Worm (Caenorhabditis elegans) whole organism, L1 larva: ENCODE data around the gene R07A4.2.

ENCODE experiments used
- C04F5.9 ChIP-seq: sonication (generic microtip); optimal IDR thresholded peaks from 2 replicates; lab custom pipeline; 2016; ENCODE audit warnings: missing genetic modification characterization, missing compliant biosample characterization
- C16A3.4 ChIP-seq: fragments of 150-350 bp; optimal IDR thresholded peaks from 2 replicates; lab custom pipeline; 2014; ENCODE audit warnings: missing biosample characterization, missing genetic modification characterization
- aly-2 ChIP-seq: fragments of 150-350 bp; optimal IDR thresholded peaks from 2 replicates; lab custom pipeline; 2014; ENCODE audit warnings: missing biosample characterization, missing genetic modification characterization
- ama-1 ChIP-seq: fragments of 150-350 bp; optimal IDR thresholded peaks from 2 replicates; lab custom pipeline; 2014
- blmp-1 ChIP-seq: fragments of 150-350 bp; optimal IDR thresholded peaks from 2 replicates; lab custom pipeline; 2014; ENCODE audit warnings: missing biosample characterization, missing genetic modification characterization
- ceh-63 ChIP-seq: fragments of 200-800 bp; sonication (Bioruptor generic); optimal IDR thresholded peaks from 2 replicates; lab custom pipeline; 2018; ENCODE audit warnings: mild to moderate bottlenecking, missing genetic modification characterization, missing compliant biosample characterization
- ceh-8 ChIP-seq: fragments of 200-800 bp; sonication (Bioruptor generic); optimal IDR thresholded peaks from 2 replicates; lab custom pipeline; 2018; ENCODE audit warnings: mild to moderate bottlenecking, missing genetic modification characterization, moderate library complexity, missing compliant biosample characterization
- ceh-88 ChIP-seq: fragments of 200-800 bp; sonication (Bioruptor generic); IDR thresholded peaks from 2 replicates; pipeline ENCODE4 v1.3.6; 2022; ENCODE audit warnings: missing genetic modification characterization, missing compliant biosample characterization
- ceh-90 ChIP-seq: sonication (generic microtip); optimal IDR thresholded peaks from 2 replicates; lab custom pipeline; 2016; ENCODE audit warnings: missing genetic modification characterization, missing compliant biosample characterization
- ces-1 ChIP-seq: fragments of 150-350 bp; optimal IDR thresholded peaks from 2 replicates; lab custom pipeline; 2014; ENCODE audit warnings: missing biosample characterization, missing genetic modification reagents, missing genetic modification characterization
- dpl-1 ChIP-seq, 3 experiments: fragments of 150-350 bp in 2 of 3; sonication (generic microtip) in 1 of 3; optimal IDR thresholded peaks; 2 replicates each; lab custom pipeline; 2014 to 2017; ENCODE audit warnings: missing biosample characterization in 3 of 3, missing genetic modification characterization in 3 of 3, missing genetic modification reagents in 3 of 3
- egl-13 ChIP-seq: sonication (generic microtip); optimal IDR thresholded peaks from 2 replicates; lab custom pipeline; 2016; ENCODE audit warnings: missing genotype, missing genetic modification reagents, missing genetic modification characterization, missing compliant biosample characterization
- egl-27 ChIP-seq, 2 experiments: fragments of 150-350 bp in 1 of 2; sonication (generic microtip); optimal IDR thresholded peaks; 3 replicates each; lab custom pipeline; 2017 to 2018; ENCODE audit warnings: missing biosample characterization in 2 of 2, missing genetic modification characterization in 2 of 2, missing genetic modification reagents in 2 of 2
- elt-3 ChIP-seq, 6 experiments: fragments of 150-350 bp in 1 of 6; sonication (generic microtip); optimal IDR thresholded peaks; 2 replicates each; lab custom pipeline; 2017 to 2018; ENCODE audit warnings: missing biosample characterization in 6 of 6, missing genetic modification characterization in 6 of 6, inconsistent platforms in 1 of 6
- fkh-10 ChIP-seq: sonication (generic microtip); optimal IDR thresholded peaks from 2 replicates; lab custom pipeline; 2017; ENCODE audit warnings: missing biosample characterization, missing genetic modification reagents, missing genetic modification characterization
- fkh-4 ChIP-seq: sonication (generic microtip); optimal IDR thresholded peaks from 2 replicates; lab custom pipeline; 2016; ENCODE audit warnings: missing compliant biosample characterization, missing genetic modification characterization, borderline replicate concordance
- fkh-8 ChIP-seq: sonication (generic microtip); optimal IDR thresholded peaks from 2 replicates; lab custom pipeline; 2016; ENCODE audit warnings: mild to moderate bottlenecking, missing genetic modification characterization, missing compliant biosample characterization
- fos-1 ChIP-seq: fragments of 150-350 bp; optimal IDR thresholded peaks from 2 replicates; lab custom pipeline; 2014; ENCODE audit warnings: missing biosample characterization, missing genetic modification characterization
- hlh-17 ChIP-seq: fragments of 200-800 bp; sonication (Bioruptor generic); optimal IDR thresholded peaks from 2 replicates; lab custom pipeline; 2018; ENCODE audit warnings: missing genetic modification characterization, mild to moderate bottlenecking, missing compliant biosample characterization, moderate library complexity, borderline replicate concordance
- hlh-4 ChIP-seq: sonication (generic microtip); optimal IDR thresholded peaks from 2 replicates; lab custom pipeline; 2016; ENCODE audit warnings: mild to moderate bottlenecking, missing genetic modification characterization, missing compliant biosample characterization
- hpl-2 ChIP-seq: fragments of 150-350 bp; optimal IDR thresholded peaks from 2 replicates; lab custom pipeline; 2014; ENCODE audit warnings: missing biosample characterization, missing genetic modification reagents, missing genetic modification characterization
- isw-1 ChIP-seq: fragments of 200-800 bp; sonication (Bioruptor generic); IDR thresholded peaks from 2 replicates; pipeline ENCODE4 v1.3.6; 2022; ENCODE audit warnings: missing genetic modification characterization, missing compliant biosample characterization
- lin-13 ChIP-seq: fragments of 150-350 bp; optimal IDR thresholded peaks from 2 replicates; lab custom pipeline; 2014; ENCODE audit warnings: missing biosample characterization, missing genetic modification reagents, missing genetic modification characterization
- lin-14 ChIP-seq: fragments of 200-800 bp; sonication (Bioruptor generic); optimal IDR thresholded peaks from 2 replicates; lab custom pipeline; 2018; ENCODE audit warnings: mild to moderate bottlenecking, missing genetic modification characterization, moderate library complexity, missing compliant biosample characterization
- lin-39 ChIP-seq: fragments of 150-350 bp; optimal IDR thresholded peaks from 2 replicates; lab custom pipeline; 2014; ENCODE audit warnings: missing biosample characterization, missing genetic modification reagents, missing genetic modification characterization
- lir-3 ChIP-seq: sonication (generic microtip); optimal IDR thresholded peaks from 2 replicates; lab custom pipeline; 2016; ENCODE audit warnings: mild to moderate bottlenecking, missing genetic modification characterization, moderate library complexity, missing compliant biosample characterization; ENCODE audit not compliant: poor library complexity
- lsy-2 ChIP-seq, 2 experiments: fragments of 150-350 bp; optimal IDR thresholded peaks; 2 replicates each; lab custom pipeline; 2014; ENCODE audit warnings: missing biosample characterization in 2 of 2, missing genetic modification characterization in 2 of 2
- mdl-1 ChIP-seq, 2 experiments: fragments of 150-350 bp; optimal IDR thresholded peaks; 2 replicates each; lab custom pipeline; 2014 to 2017; ENCODE audit warnings: missing biosample characterization in 2 of 2, missing genetic modification characterization in 2 of 2, inconsistent platforms in 1 of 2
- nhr-237 ChIP-seq: fragments of 150-350 bp; optimal IDR thresholded peaks from 2 replicates; lab custom pipeline; 2014; ENCODE audit warnings: missing biosample characterization, missing genetic modification characterization
- nhr-28 ChIP-seq: fragments of 150-350 bp; optimal IDR thresholded peaks from 2 replicates; lab custom pipeline; 2014; ENCODE audit warnings: missing biosample characterization, missing genetic modification characterization
- nhr-47 ChIP-seq: sonication (generic microtip); optimal IDR thresholded peaks from 2 replicates; lab custom pipeline; 2016; ENCODE audit warnings: mild to moderate bottlenecking, missing genetic modification characterization, moderate library complexity, missing compliant biosample characterization
- nhr-76 ChIP-seq: sonication (generic microtip); optimal IDR thresholded peaks from 2 replicates; lab custom pipeline; 2017; ENCODE audit warnings: missing biosample characterization, missing genetic modification characterization
- nhr-77 ChIP-seq: fragments of 150-350 bp; optimal IDR thresholded peaks from 2 replicates; lab custom pipeline; 2014; ENCODE audit warnings: missing biosample characterization, missing genetic modification characterization
- nhr-84 ChIP-seq: sonication (generic microtip); optimal IDR thresholded peaks from 2 replicates; lab custom pipeline; 2017; ENCODE audit warnings: missing biosample characterization, missing genetic modification characterization
- nhr-85 ChIP-seq: sonication (generic microtip); peaks from one replicate; lab custom pipeline; 2016; ENCODE audit warnings: missing genetic modification characterization, inconsistent platforms, missing compliant biosample characterization
- pax-3 ChIP-seq: fragments of 200-800 bp; sonication (Bioruptor generic); optimal IDR thresholded peaks from 2 replicates; lab custom pipeline; 2018; ENCODE audit warnings: mild to moderate bottlenecking, missing genetic modification characterization, moderate library complexity, missing compliant biosample characterization
- pqm-1 ChIP-seq: sonication (generic microtip); optimal IDR thresholded peaks from 3 replicates; lab custom pipeline; 2017; ENCODE audit warnings: missing biosample characterization, missing genetic modification characterization
- skn-1 ChIP-seq: fragments of 150-350 bp; optimal IDR thresholded peaks from 2 replicates; lab custom pipeline; 2014; ENCODE audit warnings: missing biosample characterization, missing genetic modification characterization
- snu-23 ChIP-seq: sonication (generic microtip); optimal IDR thresholded peaks from 2 replicates; lab custom pipeline; 2016; ENCODE audit warnings: missing genetic modification characterization, missing compliant biosample characterization
- sox-4 ChIP-seq: sonication (generic microtip); optimal IDR thresholded peaks from 2 replicates; lab custom pipeline; 2016; ENCODE audit warnings: missing genetic modification characterization, missing compliant biosample characterization
- sptf-1 ChIP-seq: fragments of 150-350 bp; optimal IDR thresholded peaks from 2 replicates; lab custom pipeline; 2014; ENCODE audit warnings: missing biosample characterization, missing genetic modification characterization
- sup-37 ChIP-seq: fragments of 200-800 bp; sonication (Bioruptor generic); optimal IDR thresholded peaks from 2 replicates; lab custom pipeline; 2018; ENCODE audit warnings: mild to moderate bottlenecking, missing genetic modification characterization, missing compliant biosample characterization
- tbx-2 ChIP-seq: sonication (generic microtip); optimal IDR thresholded peaks from 2 replicates; lab custom pipeline; 2016; ENCODE audit warnings: missing genetic modification characterization, missing compliant biosample characterization
- tlp-1 ChIP-seq: fragments of 150-350 bp; optimal IDR thresholded peaks from 2 replicates; lab custom pipeline; 2014; ENCODE audit warnings: missing biosample characterization, missing genetic modification characterization
- unc-62 ChIP-seq: fragments of 150-350 bp; optimal IDR thresholded peaks from 2 replicates; lab custom pipeline; 2014; ENCODE audit warnings: missing biosample characterization, missing genetic modification reagents, missing genetic modification characterization
- unc-86 ChIP-seq: sonication (generic microtip); optimal IDR thresholded peaks from 2 replicates; lab custom pipeline; 2016; ENCODE audit warnings: missing genetic modification characterization, missing compliant biosample characterization
- vab-15 ChIP-seq: sonication (generic microtip); optimal IDR thresholded peaks from 2 replicates; lab custom pipeline; 2017; ENCODE audit warnings: missing genotype, mild to moderate bottlenecking, missing genetic modification characterization, missing compliant biosample characterization
- zag-1 ChIP-seq: fragments of 150-350 bp; optimal IDR thresholded peaks from 2 replicates; lab custom pipeline; 2014; ENCODE audit warnings: missing biosample characterization, missing genetic modification characterization
- zip-4 ChIP-seq: fragments of 200-800 bp; sonication (Bioruptor generic); optimal IDR thresholded peaks from 2 replicates; lab custom pipeline; 2018; ENCODE audit warnings: mild to moderate bottlenecking, missing genetic modification characterization, moderate library complexity, missing compliant biosample characterization
- ztf-11 ChIP-seq, 2 experiments: sonication (generic microtip); optimal IDR thresholded peaks; 2 replicates each; lab custom pipeline; 2016 to 2017; ENCODE audit warnings: missing genetic modification characterization in 2 of 2, missing biosample characterization in 1 of 2, missing compliant biosample characterization in 1 of 2
- ztf-4 ChIP-seq: fragments of 150-350 bp; optimal IDR thresholded peaks from 2 replicates; lab custom pipeline; 2014; ENCODE audit warnings: missing biosample characterization, missing genetic modification characterization

The R07A4.2 gene

DNA sequence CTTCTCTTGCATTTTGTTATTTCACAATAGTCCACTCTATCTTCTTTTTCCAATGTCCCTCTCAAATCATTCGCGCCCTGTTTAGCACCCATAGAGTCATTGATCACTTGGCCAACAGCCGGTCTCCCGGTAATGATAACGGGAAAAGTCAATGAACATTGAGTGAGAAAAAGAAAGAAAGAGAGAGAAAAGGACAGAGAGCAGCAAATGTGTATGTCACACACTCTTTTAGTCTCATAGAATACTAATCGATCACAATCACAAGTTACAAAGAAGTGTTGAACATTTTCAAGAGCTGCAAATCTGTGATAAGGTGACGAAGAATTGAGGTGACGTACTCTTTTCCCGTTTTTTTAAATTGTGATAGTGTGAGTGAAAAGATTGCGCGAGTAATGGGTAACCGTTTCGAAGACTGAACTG lies 25.9 kb upstream of the R07A4.2 start (continued):
- peak; percentile 82 for TF ChIP-seq tbx-2 (tag; lab: Kevin White, UChicago)
- peak in 5 of 6 experiments; percentile 36 to 76 (median 66) for TF ChIP-seq elt-3 (tag; optimal IDR thresholded peaks at IDR 0.05; lab: Kevin White, UChicago)
- TF ChIP-seq ces-1 (GFP tag; lab: Kevin White, UChicago), result no peak
- TF ChIP-seq lin-39 (tag; lab: Kevin White, UChicago), result peak; percentile 88
- TF ChIP-seq tlp-1 (tag; lab: Kevin White, UChicago), result no peak
- TF ChIP-seq ceh-90 (tag; lab: Kevin White, UChicago), result no peak
- no peak for TF ChIP-seq pax-3
- TF ChIP-seq unc-86 (tag; lab: Kevin White, UChicago), result no peak
- TF ChIP-seq ztf-4 (tag; lab: Kevin White, UChicago), result peak; percentile 55
- no peak for TF ChIP-seq ceh-8 (GFP tag; lab: Kevin White, UChicago)
- peak in 1 of 2 experiments; percentile 86 for TF ChIP-seq mdl-1 (tag; optimal IDR thresholded peaks at IDR 0.05; lab: Kevin White, UChicago)
- peak; percentile 88 for TF ChIP-seq nhr-85
- TF ChIP-seq fkh-8 (tag; lab: Kevin White, UChicago), result no peak
- TF ChIP-seq hlh-4 (tag; lab: Kevin White, UChicago), result no peak
- no peak for TF ChIP-seq fkh-10
- no peak for TF ChIP-seq C04F5.9 (tag; lab: Kevin White, UChicago)
- TF ChIP-seq blmp-1, result peak; percentile 87
- peak; percentile 42 for TF ChIP-seq vab-15 (tag; lab: Kevin White, UChicago)
- TF ChIP-seq egl-13, result no peak
- no peak for TF ChIP-seq sptf-1
- TF ChIP-seq hpl-2 (GFP tag; lab: Kevin White, UChicago), result peak; percentile 59
- TF ChIP-seq isw-1, result no peak
- no peak for TF ChIP-seq ceh-63 (GFP tag; lab: Kevin White, UChicago)
- no peak for TF ChIP-seq unc-62 (GFP tag; lab: Kevin White, UChicago)
- no peak for TF ChIP-seq sox-4 (tag; lab: Kevin White, UChicago)
- peak; percentile 69 for TF ChIP-seq ama-1 (lab: Kevin White, UChicago)
- no peak for TF ChIP-seq nhr-237 (tag; lab: Kevin White, UChicago)
- no peak for TF ChIP-seq zag-1 (tag; lab: Kevin White, UChicago)
- TF ChIP-seq lir-3 (tag; lab: Kevin White, UChicago), result peak; percentile 64
- TF ChIP-seq lsy-2 (tag; optimal IDR thresholded peaks at IDR 0.05; lab: Kevin White, UChicago), result peak; percentile 71 to 81
- TF ChIP-seq fkh-4 (tag; lab: Kevin White, UChicago), result no peak
- no peak for TF ChIP-seq ztf-11 (tag; optimal IDR thresholded peaks at IDR 0.05; lab: Kevin White, UChicago)
- TF ChIP-seq dpl-1 (GFP tag; optimal IDR thresholded peaks at IDR 0.05; lab: Kevin White, UChicago), result peak; percentile 1 to 26 (median 25)
- TF ChIP-seq hlh-17 (GFP tag; lab: Kevin White, UChicago), result no peak
- TF ChIP-seq, all 84 proteins: peak for 43

DNA sequence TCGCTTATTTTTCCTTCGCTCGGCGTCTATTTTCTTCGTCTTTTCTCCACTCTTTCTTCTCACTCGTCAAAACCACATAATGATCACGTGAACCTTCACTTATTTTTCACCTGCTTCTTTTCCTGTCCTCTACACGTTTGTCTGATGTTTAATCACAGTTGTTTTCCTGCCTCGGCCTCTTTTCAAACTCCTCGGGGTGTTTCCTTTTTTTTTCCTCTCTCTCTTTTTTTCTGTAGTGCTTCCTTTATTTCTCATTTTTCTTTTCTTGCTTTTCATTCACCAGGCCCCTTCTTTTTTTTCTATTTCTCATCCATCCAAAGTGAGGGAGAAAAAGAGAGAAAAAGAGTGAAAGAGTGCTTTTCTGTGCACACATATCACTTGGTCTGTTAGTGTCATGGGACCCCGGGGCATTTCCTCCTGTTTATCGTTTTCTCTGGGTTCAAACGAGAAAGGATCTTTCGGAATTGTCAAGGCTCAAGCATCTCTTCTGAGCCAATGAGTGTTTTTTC lies 24.8 kb upstream of the R07A4.2 start:
- TF ChIP-seq ceh-88 (GFP tag; lab: Robert Waterston, UW) (peak; percentile 61; the same call in 1 of the 2 replicates), vab-15 (tag; lab: Kevin White, UChicago) (peak; percentile 46), pqm-1 (tag; lab: Kevin White, UChicago) (no peak), zip-4 (GFP tag; lab: Kevin White, UChicago) (peak; percentile 29), ces-1 (GFP tag; lab: Kevin White, UChicago) (no peak), nhr-237 (tag; lab: Kevin White, UChicago) (peak; percentile 85), sptf-1 (no peak), fos-1 (tag; lab: Kevin White, UChicago) (peak; percentile 23), ceh-8 (GFP tag; lab: Kevin White, UChicago) (peak; percentile 61), lin-14 (GFP tag; lab: Kevin White, UChicago) (peak; percentile 99), mdl-1 (tag; optimal IDR thresholded peaks at IDR 0.05; lab: Kevin White, UChicago) (peak; percentile 49 to 88), lir-3 (tag; lab: Kevin White, UChicago) (peak; percentile 40), C16A3.4 (tag; lab: Kevin White, UChicago) (peak; percentile 67), nhr-47 (tag; lab: Kevin White, UChicago) (peak; percentile 93), nhr-84 (tag; lab: Kevin White, UChicago) (no peak), egl-27 (tag; optimal IDR thresholded peaks at IDR 0.05; lab: Kevin White, UChicago) (peak; percentile 9 to 68), aly-2 (tag; lab: Kevin White, UChicago) (peak; percentile 13), snu-23 (GFP tag; lab: Kevin White, UChicago) (peak; percentile 95), skn-1 (tag; lab: Kevin White, UChicago) (peak; percentile 75), sup-37 (GFP tag; lab: Kevin White, UChicago) (peak; percentile 67), tbx-2 (tag; lab: Kevin White, UChicago) (peak; percentile 96), lin-13 (peak; percentile 74), nhr-76 (tag; lab: Kevin White, UChicago) (no peak), nhr-77 (peak; percentile 71), nhr-28 (tag; lab: Kevin White, UChicago) (no peak)
